Worm (Caenorhabditis elegans): ENCODE data around the gene ech-6.

- TF ChIP-seq klf-2 (GFP tag; conservative IDR thresholded peaks at IDR 0.05) (no peak), med-1 (GFP tag; optimal IDR thresholded peaks at IDR 0.05; ENCODE audit: insufficient read depth) (no peak), flt-1 (GFP tag; IDR thresholded peaks at IDR 0.05) (no peak), tab-1 (GFP tag; IDR thresholded peaks at IDR 0.05) (no peak), ref-1 (GFP tag; conservative IDR thresholded peaks at IDR 0.05) (no peak), cog-1 (tag; optimal IDR thresholded peaks at IDR 0.05) (no peak), ztf-23 (GFP tag; IDR thresholded peaks at IDR 0.05) (peak; percentile 16; the same call in 1 of the 2 replicates), ztf-29 (GFP tag; IDR thresholded peaks at IDR 0.05) (no peak)
These were observed 13.5 kb upstream of the ech-6 start, which contains the start of gene cbp-1 for ce11 chrIII:9766175-9766574.
